Worm (Caenorhabditis elegans) whole organism, young adult: ENCODE results near the gene T24D5.6.

Experiments used
- F49E8.2 ChIP-seq: sonication (generic microtip); optimal IDR thresholded peaks from 3 replicates; lab custom pipeline; 2017; ENCODE audit warnings: missing genetic modification characterization, mild to moderate bottlenecking, missing compliant biosample characterization, antibody characterized with exemption, moderate library complexity; ENCODE audit not compliant: insufficient read depth
- K12H6.12 ChIP-seq: fragments of 200-800 bp; sonication (Bioruptor generic); optimal IDR thresholded peaks from 2 replicates; lab custom pipeline; 2018; ENCODE audit warnings: mild to moderate bottlenecking, missing genetic modification characterization, missing compliant biosample characterization
- snpc-4 ChIP-seq, 5 experiments: fragments of 150-350 bp in 1 of 5; sonication (generic microtip) in 4 of 5; optimal IDR thresholded peaks; 2 replicates each; lab custom pipeline; 2014 to 2018; ENCODE audit warnings: missing genetic modification characterization in 5 of 5, missing biosample characterization in 3 of 5, antibody characterized with exemption in 2 of 5, mild to moderate bottlenecking in 2 of 5, missing compliant biosample characterization in 2 of 5, missing genotype in 2 of 5, moderate library complexity in 2 of 5, missing genetic modification reagents in 1 of 5

DNA sequence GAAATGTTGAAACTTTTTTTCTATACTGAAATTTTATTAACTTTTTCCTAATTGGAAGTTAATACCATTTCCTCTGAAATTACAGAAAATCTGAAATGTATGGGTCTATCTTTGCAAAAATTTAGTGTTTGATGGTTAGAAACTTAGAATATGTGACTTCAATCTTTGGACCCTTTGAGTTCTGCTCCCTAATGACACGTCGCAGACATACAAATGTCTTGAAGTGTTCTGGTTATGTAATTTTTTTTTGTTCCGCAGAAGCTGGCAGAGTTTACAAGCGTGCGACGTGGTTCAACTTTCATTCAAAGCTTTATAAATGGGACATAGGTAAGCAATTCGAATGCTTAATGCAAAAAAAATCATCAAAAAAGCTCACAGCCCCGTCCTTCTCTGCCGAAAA is 34.6 kb downstream of the T24D5.6 start:
- TF ChIP-seq F49E8.2 (tag; lab: Kevin White, UChicago) (no peak), snpc-4 (GFP tag; optimal IDR thresholded peaks at IDR 0.05; lab: Kevin White, UChicago) (no peak), snpc-4 (tag; optimal IDR thresholded peaks at IDR 0.05; lab: Kevin White, UChicago) (no peak), K12H6.12 (tag; lab: Kevin White, UChicago) (no peak)
